Fruit fly (Drosophila melanogaster) whole organism, adult: ENCODE data around the gene Root.

Experiments
- CG11617 ChIP-seq: fragments of 200-800 bp; sonication (Bioruptor generic); optimal IDR thresholded peaks from 2 replicates; lab custom pipeline; 2017; ENCODE audit warnings: mild to moderate bottlenecking, missing biosample characterization, missing genetic modification reagents, missing genetic modification characterization
- CG12768 ChIP-seq: fragments of 200-800 bp; sonication (Bioruptor generic); optimal IDR thresholded peaks from 2 replicates; lab custom pipeline; 2017; ENCODE audit warnings: missing biosample characterization, missing genetic modification characterization, mild to moderate bottlenecking, moderate library complexity, missing genetic modification reagents
- CG14711 ChIP-seq: fragments of 200-800 bp; sonication (Bioruptor generic); optimal IDR thresholded peaks from 2 replicates; lab custom pipeline; 2018; ENCODE audit warnings: missing biosample characterization, mild to moderate bottlenecking, missing genetic modification characterization, moderate library complexity
- CG1620 ChIP-seq: fragments of 200-800 bp; sonication (Bioruptor generic); optimal IDR thresholded peaks from 2 replicates; lab custom pipeline; 2016; ENCODE audit warnings: missing biosample characterization, missing genetic modification characterization
- CG33017 ChIP-seq: fragments of 200-800 bp; sonication (Bioruptor generic); optimal IDR thresholded peaks from 2 replicates; lab custom pipeline; 2018; ENCODE audit warnings: missing biosample characterization, mild to moderate bottlenecking, missing genetic modification characterization, moderate library complexity
- CG5204 ChIP-seq: fragments of 200-800 bp; sonication (Bioruptor generic); optimal IDR thresholded peaks from 2 replicates; lab custom pipeline; 2016; ENCODE audit warnings: missing biosample characterization, missing genetic modification characterization
- CG7045 ChIP-seq: fragments of 200-800 bp; sonication (Bioruptor generic); optimal IDR thresholded peaks from 2 replicates; lab custom pipeline; 2017; ENCODE audit warnings: missing biosample characterization, mild to moderate bottlenecking, missing genetic modification characterization
- CG7101 ChIP-seq: fragments of 200-800 bp; sonication (Bioruptor generic); optimal IDR thresholded peaks from 2 replicates; lab custom pipeline; 2018; ENCODE audit warnings: missing biosample characterization, mild to moderate bottlenecking, missing genetic modification characterization, moderate library complexity
- Clk ChIP-seq: fragments of 200-800 bp; sonication (Bioruptor generic); optimal IDR thresholded peaks from 2 replicates; lab custom pipeline; 2017; ENCODE audit warnings: missing biosample characterization, missing genetic modification characterization
- Crg-1 ChIP-seq: fragments of 200-800 bp; sonication (Bioruptor generic); optimal IDR thresholded peaks from 2 replicates; lab custom pipeline; 2016; ENCODE audit warnings: missing biosample characterization, missing genetic modification characterization
- Hr96 ChIP-seq: fragments of 200-800 bp; sonication (Bioruptor generic); optimal IDR thresholded peaks from 2 replicates; lab custom pipeline; 2016; ENCODE audit warnings: missing biosample characterization, missing genetic modification characterization
- Mnt ChIP-seq: fragments of 200-800 bp; sonication (Bioruptor generic); optimal IDR thresholded peaks from 2 replicates; lab custom pipeline; 2016; ENCODE audit warnings: missing biosample characterization, mild to moderate bottlenecking, missing genetic modification characterization
- bab1 ChIP-seq: fragments of 200-800 bp; sonication (Bioruptor generic); optimal IDR thresholded peaks from 3 replicates; lab custom pipeline; 2019; ENCODE audit warnings: missing biosample characterization, mild to moderate bottlenecking, missing genetic modification characterization, moderate library complexity
- cic ChIP-seq: fragments of 200-800 bp; sonication (Bioruptor generic); optimal IDR thresholded peaks from 2 replicates; lab custom pipeline; 2017; ENCODE audit warnings: missing biosample characterization, mild to moderate bottlenecking, missing genetic modification characterization, moderate library complexity
- cnc ChIP-seq, 2 experiments: fragments of >200 bp; optimal IDR thresholded peaks; 2 replicates each; lab custom pipeline; 2017
- kay ChIP-seq: fragments of 200-800 bp; sonication (Bioruptor generic); peaks from one replicate; lab custom pipeline; 2016; ENCODE audit warnings: missing biosample characterization, missing genetic modification characterization, borderline replicate concordance
- ovo ChIP-seq: fragments of 200-800 bp; sonication (Bioruptor generic); optimal IDR thresholded peaks from 2 replicates; lab custom pipeline; 2016; ENCODE audit warnings: missing biosample characterization, missing genetic modification characterization
- pad ChIP-seq: fragments of 200-800 bp; sonication (Bioruptor generic); optimal IDR thresholded peaks from 3 replicates; lab custom pipeline; 2017; ENCODE audit warnings: missing biosample characterization, missing genetic modification characterization, mild to moderate bottlenecking, moderate library complexity, missing genetic modification reagents
- tj ChIP-seq: fragments of 200-800 bp; sonication (Bioruptor generic); optimal IDR thresholded peaks from 3 replicates; lab custom pipeline; 2017; ENCODE audit warnings: missing biosample characterization, mild to moderate bottlenecking, missing genetic modification characterization, moderate library complexity
- toe ChIP-seq: fragments of 200-800 bp; sonication (Bioruptor generic); optimal IDR thresholded peaks from 2 replicates; lab custom pipeline; 2016; ENCODE audit warnings: missing biosample characterization, missing genetic modification characterization

Gene Root

dm6 chr3R:24137311-24137945, 24.3 kb downstream of the Root start, which contains the start of gene Npc2f:
Gene Npc2f (plus strand): TSS chr3R:24137895.
- TF ChIP-seq CG12768 (peak; percentile 1), Crg-1 (GFP tag; lab: Kevin White, UChicago) (no peak), kay (peak; percentile 4), CG11617 (no peak), ovo (no peak), cic (GFP tag; lab: Kevin White, UChicago) (peak; percentile 15)

dm6 chr3R:24138478-24139455, 25.7 kb downstream of the Root start:
- TF ChIP-seq CG5204 (GFP tag; lab: Kevin White, UChicago): no peak
- no peak for TF ChIP-seq pad
- TF ChIP-seq toe (GFP tag; lab: Kevin White, UChicago): no peak
- TF ChIP-seq CG14711 (tag; lab: Kevin White, UChicago): no peak
- no peak for TF ChIP-seq Mnt (GFP tag; lab: Kevin White, UChicago)
- TF ChIP-seq CG33017 (tag; lab: Kevin White, UChicago): no peak
- TF ChIP-seq cic (GFP tag; lab: Kevin White, UChicago): peak; percentile 54

- TF ChIP-seq Clk (GFP tag; lab: Kevin White, UChicago) (no peak), cnc (optimal IDR thresholded peaks at IDR 0.05; lab: Kevin White, UChicago) (no peak), toe (GFP tag; lab: Kevin White, UChicago) (no peak), CG33017 (tag; lab: Kevin White, UChicago) (no peak), bab1 (GFP tag; lab: Kevin White, UChicago) (no peak), Hr96 (GFP tag; lab: Kevin White, UChicago) (no peak), ovo (no peak), CG14711 (tag; lab: Kevin White, UChicago) (no peak), CG7101 (tag; lab: Kevin White, UChicago) (no peak), kay (no peak), tj (GFP tag; lab: Kevin White, UChicago) (no peak), cic (GFP tag; lab: Kevin White, UChicago) (no peak), CG12768 (no peak), CG7045 (no peak), CG11617 (no peak), Mnt (GFP tag; lab: Kevin White, UChicago) (no peak), pad (no peak), Crg-1 (GFP tag; lab: Kevin White, UChicago) (no peak)
Observed at dm6 chr3R:24139646-24140130, 26.6 kb downstream of the Root start.

- TF ChIP-seq Clk (GFP tag; lab: Kevin White, UChicago) (peak; percentile 51), ovo (peak; percentile 23), cic (GFP tag; lab: Kevin White, UChicago) (peak; percentile 43), toe (GFP tag; lab: Kevin White, UChicago) (peak; percentile 24), CG33017 (tag; lab: Kevin White, UChicago) (peak; percentile 92), bab1 (GFP tag; lab: Kevin White, UChicago) (peak; percentile 97), CG7045 (peak; percentile 67), kay (peak; percentile 18), CG7101 (tag; lab: Kevin White, UChicago) (peak; percentile 93), CG12768 (peak; percentile 86), CG1620 (GFP tag; lab: Kevin White, UChicago) (peak; percentile 45), tj (GFP tag; lab: Kevin White, UChicago) (peak; percentile 88), CG11617 (peak; percentile 92), Crg-1 (GFP tag; lab: Kevin White, UChicago) (peak; percentile 67), CG14711 (tag; lab: Kevin White, UChicago) (peak; percentile 88), cnc (optimal IDR thresholded peaks at IDR 0.05; lab: Kevin White, UChicago) (no peak), CG5204 (GFP tag; lab: Kevin White, UChicago) (no peak), pad (peak; percentile 85), Mnt (GFP tag; lab: Kevin White, UChicago) (peak; percentile 56), Hr96 (GFP tag; lab: Kevin White, UChicago) (peak; percentile 45)
Observed at dm6 chr3R:24141013-24141592, 28.0 kb downstream of the Root start, which contains the start of gene Kal1. Gene Kal1 (plus strand): TSS chr3R:24141395.

- TF ChIP-seq CG11617: no peak
- no peak for TF ChIP-seq CG5204 (GFP tag; lab: Kevin White, UChicago)
- no peak for TF ChIP-seq CG1620 (GFP tag; lab: Kevin White, UChicago)
- TF ChIP-seq CG7045: no peak
Observed at dm6 chr3R:24142971-24143370, 29.9 kb downstream of the Root start.

- TF ChIP-seq CG5204 (GFP tag; lab: Kevin White, UChicago): no peak
Observed at dm6 chr3R:24143372-24143771, 30.3 kb downstream of the Root start.
